Fruit fly (Drosophila melanogaster) whole organism: ENCODE measurements around the gene CG7201.

ENCODE experiments used
- CG8478 ChIP-seq: fragments of >200 bp; optimal IDR thresholded peaks from 2 replicates; lab custom pipeline; 2018; ENCODE audit warnings: inconsistent platforms
- Dll ChIP-seq: fragments of >200 bp; optimal IDR thresholded peaks from 2 replicates; lab custom pipeline; 2017
- EcR ChIP-seq, 2 experiments: fragments of >200 bp; optimal IDR thresholded peaks; 2 replicates each; lab custom pipeline; 2017; ENCODE audit warnings: missing biosample characterization in 2 of 2, missing genetic modification characterization in 2 of 2, missing genetic modification reagents in 2 of 2
- pan ChIP-seq: fragments of >200 bp; optimal IDR thresholded peaks from 2 replicates; lab custom pipeline; 2017
- psq ChIP-seq: fragments of >200 bp; optimal IDR thresholded peaks from 2 replicates; lab custom pipeline; 2017
- usp ChIP-seq: fragments of >200 bp; optimal IDR thresholded peaks from 2 replicates; lab custom pipeline; 2017; ENCODE audit warnings: missing biosample characterization, missing genetic modification characterization, mixed read lengths

The CG7201 gene

dm6 chr3L:8288396-8288795 is 6.7 kb downstream of the CG7201 start:
- TF ChIP-seq psq (lab: Kevin White, UChicago) (no peak), usp (GFP tag; lab: Kevin White, UChicago) (no peak), pan (no peak), Dll (no peak), CG8478 (lab: Kevin White, UChicago) (no peak), EcR (GFP tag; optimal IDR thresholded peaks at IDR 0.05; lab: Kevin White, UChicago) (no peak)

dm6 chr3L:8286397-8286796 is 8.7 kb downstream of the CG7201 start:
- no peak for TF ChIP-seq CG8478 (lab: Kevin White, UChicago)

- TF ChIP-seq EcR (GFP tag; optimal IDR thresholded peaks at IDR 0.05; lab: Kevin White, UChicago): no peak
- TF ChIP-seq usp (GFP tag; lab: Kevin White, UChicago): no peak
- no peak for TF ChIP-seq psq (lab: Kevin White, UChicago)
- TF ChIP-seq CG8478 (lab: Kevin White, UChicago): no peak
Observed at dm6 chr3L:8285773-8286172, 9.4 kb downstream of the CG7201 start.

- TF ChIP-seq EcR (GFP tag; optimal IDR thresholded peaks at IDR 0.05; lab: Kevin White, UChicago) (no peak), usp (GFP tag; lab: Kevin White, UChicago) (no peak), psq (lab: Kevin White, UChicago) (no peak), Dll (no peak), pan (no peak), CG8478 (lab: Kevin White, UChicago) (no peak)
Observed at dm6 chr3L:8285291-8285690, 9.8 kb downstream of the CG7201 start.

- TF ChIP-seq CG8478 (lab: Kevin White, UChicago) (no peak), pan (no peak), usp (GFP tag; lab: Kevin White, UChicago) (no peak), psq (lab: Kevin White, UChicago) (no peak), EcR (GFP tag; optimal IDR thresholded peaks at IDR 0.05; lab: Kevin White, UChicago) (no peak), Dll (no peak)
Observed at dm6 chr3L:8284651-8285050, 10.5 kb downstream of the CG7201 start.

- TF ChIP-seq EcR (GFP tag; optimal IDR thresholded peaks at IDR 0.05; lab: Kevin White, UChicago) (no peak), psq (lab: Kevin White, UChicago) (no peak), Dll (no peak)
Observed at dm6 chr3L:8240932-8241331, 54.2 kb downstream of the CG7201 start.

dm6 chr3L:8240501-8240900 is 54.6 kb downstream of the CG7201 start, which contains the start of gene CG7213:
Gene CG7213, minus strand, starts transcription at chr3L:8240601.
- TF ChIP-seq psq (lab: Kevin White, UChicago) (no peak), Dll (no peak), usp (GFP tag; lab: Kevin White, UChicago) (no peak), pan (no peak), CG8478 (lab: Kevin White, UChicago) (no peak), EcR (GFP tag; optimal IDR thresholded peaks at IDR 0.05; lab: Kevin White, UChicago) (no peak)
